Fruit fly (Drosophila melanogaster) whole organism, embryonic: ENCODE measurements around the gene CG13306.
A peak's percentile ranks its signal among the peaks of the same experiment; 100 is the strongest.

ENCODE experiments used
- Bteb2 ChIP-seq: fragments of 200-800 bp; sonication (Bioruptor generic); optimal IDR thresholded peaks from 2 replicates; lab custom pipeline; 2016; ENCODE audit warnings: missing biosample characterization, missing genetic modification characterization
- C15 ChIP-seq: fragments of 200-800 bp; sonication (Bioruptor generic); IDR thresholded peaks from 3 replicates; pipeline ENCODE4 v1.3.6; 2022; ENCODE audit warnings: missing biosample characterization, missing genetic modification characterization
- CG10431 ChIP-seq: fragments of 200-800 bp; sonication (Bioruptor generic); optimal IDR thresholded peaks from 3 replicates; lab custom pipeline; 2018; ENCODE audit warnings: missing biosample characterization, mild to moderate bottlenecking, missing genetic modification characterization
- CG10462 ChIP-seq: fragments of 200-800 bp; sonication (Bioruptor generic); optimal IDR thresholded peaks from 2 replicates; lab custom pipeline; 2016; ENCODE audit warnings: missing biosample characterization, missing genetic modification characterization
- CG11398 ChIP-seq: fragments of 200-800 bp; sonication (Bioruptor generic); optimal IDR thresholded peaks from 2 replicates; lab custom pipeline; 2016; ENCODE audit warnings: missing biosample characterization, missing genetic modification characterization
- CG1603 ChIP-seq: fragments of 200-800 bp; sonication (Bioruptor generic); optimal IDR thresholded peaks from 2 replicates; lab custom pipeline; 2019; ENCODE audit warnings: missing biosample characterization, mild to moderate bottlenecking, missing genetic modification characterization, moderate library complexity
- CG16779 ChIP-seq: fragments of 200-800 bp; sonication (Bioruptor generic); IDR thresholded peaks from 2 replicates; pipeline ENCODE4 v1.3.6; 2022; ENCODE audit warnings: missing biosample characterization, missing genetic modification characterization
- CG17359 ChIP-seq: fragments of 200-800 bp; sonication (Bioruptor generic); optimal IDR thresholded peaks from 3 replicates; lab custom pipeline; 2018; ENCODE audit warnings: missing biosample characterization, mild to moderate bottlenecking, missing genetic modification characterization, moderate library complexity
- CG18619 ChIP-seq: fragments of 200-800 bp; sonication (Bioruptor generic); optimal IDR thresholded peaks from 3 replicates; lab custom pipeline; 2017; ENCODE audit warnings: missing biosample characterization, mild to moderate bottlenecking, missing genetic modification characterization
- CG18764 ChIP-seq: fragments of 200-800 bp; sonication (Bioruptor generic); optimal IDR thresholded peaks from 3 replicates; lab custom pipeline; 2016; ENCODE audit warnings: missing biosample characterization, missing genetic modification characterization
- CG2889 ChIP-seq: fragments of 200-800 bp; sonication (Bioruptor generic); IDR thresholded peaks from 3 replicates; pipeline ENCODE4 v1.3.6; 2022; ENCODE audit warnings: missing biosample characterization, missing genetic modification characterization
- CG31224 ChIP-seq: fragments of 200-800 bp; sonication (Bioruptor generic); IDR thresholded peaks from 2 replicates; pipeline ENCODE4 v1.3.6; 2022; ENCODE audit warnings: missing biosample characterization, missing genetic modification characterization
- CG31388 ChIP-seq: fragments of 200-800 bp; sonication (Bioruptor generic); optimal IDR thresholded peaks from 2 replicates; lab custom pipeline; 2016; ENCODE audit warnings: missing biosample characterization, missing genetic modification characterization
- CG32767 ChIP-seq: fragments of 200-800 bp; sonication (Bioruptor generic); IDR thresholded peaks from 2 replicates; pipeline ENCODE4 v1.3.6; 2022; ENCODE audit warnings: missing biosample characterization, missing genetic modification characterization
- CG4282 ChIP-seq: fragments of 200-800 bp; sonication (Bioruptor generic); optimal IDR thresholded peaks from 2 replicates; lab custom pipeline; 2016; ENCODE audit warnings: missing biosample characterization, missing genetic modification characterization
- CG4617 ChIP-seq: fragments of 200-800 bp; sonication (Bioruptor generic); optimal IDR thresholded peaks from 3 replicates; lab custom pipeline; 2016; ENCODE audit warnings: missing biosample characterization, missing genetic modification characterization, borderline replicate concordance
- CG5245 ChIP-seq: fragments of 200-800 bp; sonication (Bioruptor generic); optimal IDR thresholded peaks from 3 replicates; lab custom pipeline; 2016; ENCODE audit warnings: missing biosample characterization, missing genetic modification characterization
- CG6175 ChIP-seq: fragments of 200-800 bp; sonication (Bioruptor generic); IDR thresholded peaks from 3 replicates; pipeline ENCODE4 v1.3.6; 2022; ENCODE audit warnings: missing biosample characterization, missing genetic modification characterization
- CG6765 ChIP-seq: fragments of 200-800 bp; sonication (Bioruptor generic); optimal IDR thresholded peaks from 3 replicates; lab custom pipeline; 2017; ENCODE audit warnings: missing biosample characterization, mild to moderate bottlenecking, missing genetic modification characterization
- CG6854 ChIP-seq: fragments of 200-800 bp; sonication (Bioruptor generic); optimal IDR thresholded peaks from 3 replicates; lab custom pipeline; 2017; ENCODE audit warnings: missing biosample characterization, mild to moderate bottlenecking, missing genetic modification characterization
- CG9932 ChIP-seq: fragments of 200-800 bp; sonication (Bioruptor generic); IDR thresholded peaks from 2 replicates; pipeline ENCODE4 v1.3.6; 2022; ENCODE audit warnings: missing biosample characterization, missing genetic modification characterization
- Fer3 ChIP-seq: fragments of 200-800 bp; sonication (Bioruptor generic); optimal IDR thresholded peaks from 2 replicates; lab custom pipeline; 2018; ENCODE audit warnings: missing biosample characterization, mild to moderate bottlenecking, missing genetic modification characterization, moderate library complexity
- H2.0 ChIP-seq: fragments of 200-800 bp; sonication (Bioruptor generic); IDR thresholded peaks from 2 replicates; pipeline ENCODE4 v1.3.6; 2022; ENCODE audit warnings: missing biosample characterization, missing genetic modification characterization
- HLH4C ChIP-seq: fragments of 200-800 bp; sonication (Bioruptor generic); IDR thresholded peaks from 3 replicates; pipeline ENCODE4 v1.3.6; 2022; ENCODE audit warnings: missing biosample characterization, missing genetic modification characterization; ENCODE audit not compliant: partially characterized antibody
- Hey ChIP-seq: fragments of 200-800 bp; sonication (Bioruptor generic); optimal IDR thresholded peaks from 3 replicates; lab custom pipeline; 2018; ENCODE audit warnings: missing biosample characterization, mild to moderate bottlenecking, missing genetic modification characterization
- Ssrp ChIP-seq: fragments of 200-800 bp; sonication (Bioruptor generic); optimal IDR thresholded peaks from 2 replicates; lab custom pipeline; 2018; ENCODE audit warnings: missing biosample characterization, mild to moderate bottlenecking, missing genetic modification characterization, moderate library complexity
- TFAM ChIP-seq: fragments of 200-800 bp; sonication (Bioruptor generic); optimal IDR thresholded peaks from 2 replicates; lab custom pipeline; 2017; ENCODE audit warnings: missing biosample characterization, missing genetic modification characterization, inconsistent platforms
- Trl ChIP-seq, 3 experiments: fragments of >200 bp in 2 of 3; fragments of 200-800 bp in 1 of 3; sonication (Bioruptor generic) in 1 of 3; optimal IDR thresholded peaks; 2 replicates in 1 of 3; 3 replicates in 2 of 3; lab custom pipeline; 2016 to 2017; ENCODE audit warnings: missing biosample characterization in 1 of 3, missing genetic modification characterization in 1 of 3
- bsh ChIP-seq, 2 experiments: fragments of 200-800 bp; sonication (Bioruptor generic); optimal IDR thresholded peaks; 2 replicates each; lab custom pipeline; 2017 to 2018; ENCODE audit warnings: mild to moderate bottlenecking in 2 of 2, missing biosample characterization in 2 of 2, missing genetic modification characterization in 2 of 2, moderate library complexity in 1 of 2
- cad ChIP-seq: fragments of >200 bp; optimal IDR thresholded peaks from 2 replicates; lab custom pipeline; 2017; ENCODE audit warnings: missing biosample characterization, missing genetic modification characterization
- cas ChIP-seq: fragments of 200-800 bp; sonication (Bioruptor generic); IDR thresholded peaks from 2 replicates; pipeline ENCODE4 v1.3.6; 2022; ENCODE audit warnings: missing biosample characterization, missing genetic modification characterization
- corto ChIP-seq: fragments of 200-800 bp; sonication (Bioruptor generic); optimal IDR thresholded peaks from 2 replicates; lab custom pipeline; 2016; ENCODE audit warnings: missing biosample characterization, mild to moderate bottlenecking, missing genetic modification characterization, moderate library complexity
- crp ChIP-seq, 2 experiments: fragments of 200-800 bp; sonication (Bioruptor generic); optimal IDR thresholded peaks; 2 replicates in 1 of 2; 3 replicates in 1 of 2; lab custom pipeline; 2017; ENCODE audit warnings: missing biosample characterization in 2 of 2, missing genetic modification characterization in 2 of 2, mild to moderate bottlenecking in 1 of 2, moderate library complexity in 1 of 2
- dati ChIP-seq: fragments of 200-800 bp; sonication (Bioruptor generic); IDR thresholded peaks from 2 replicates; pipeline ENCODE4 v1.3.6; 2022; ENCODE audit warnings: missing biosample characterization, missing genetic modification characterization
- dpn ChIP-seq, 2 experiments: fragments of 200-800 bp; sonication (Bioruptor generic); optimal IDR thresholded peaks; 3 replicates each; lab custom pipeline; 2016; ENCODE audit warnings: missing biosample characterization in 2 of 2, missing genetic modification characterization in 2 of 2
- fu2 ChIP-seq: fragments of 200-800 bp; sonication (Bioruptor generic); optimal IDR thresholded peaks from 2 replicates; lab custom pipeline; 2016; ENCODE audit warnings: missing biosample characterization, missing genetic modification characterization
- gcm2 ChIP-seq: fragments of 200-800 bp; sonication (Bioruptor generic); optimal IDR thresholded peaks from 2 replicates; lab custom pipeline; 2016; ENCODE audit warnings: missing biosample characterization, missing genetic modification characterization
- gem ChIP-seq: fragments of 200-800 bp; sonication (Bioruptor generic); optimal IDR thresholded peaks from 2 replicates; lab custom pipeline; 2019; ENCODE audit warnings: missing biosample characterization, mild to moderate bottlenecking, missing genetic modification characterization, moderate library complexity
- hth ChIP-seq: fragments of >200 bp; optimal IDR thresholded peaks from 2 replicates; lab custom pipeline; 2017; ENCODE audit warnings: inconsistent platforms
- insv ChIP-seq, 2 experiments: fragments of 200-800 bp; sonication (Bioruptor generic); optimal IDR thresholded peaks; 3 replicates each; lab custom pipeline; 2016 to 2018; ENCODE audit warnings: missing biosample characterization in 2 of 2, missing genetic modification characterization in 2 of 2
- maf-S ChIP-seq: fragments of 200-800 bp; sonication (Bioruptor generic); optimal IDR thresholded peaks from 2 replicates; lab custom pipeline; 2016; ENCODE audit warnings: missing biosample characterization, missing genetic modification characterization
- mld ChIP-seq: fragments of 200-800 bp; sonication (Bioruptor generic); IDR thresholded peaks from 3 replicates; pipeline ENCODE4 v1.3.6; 2022; ENCODE audit warnings: missing biosample characterization, missing genetic modification characterization; ENCODE audit not compliant: partially characterized antibody
- nmo ChIP-seq: fragments of 200-800 bp; sonication (Bioruptor generic); optimal IDR thresholded peaks from 2 replicates; lab custom pipeline; 2018; ENCODE audit warnings: missing biosample characterization, mild to moderate bottlenecking, missing genetic modification characterization, moderate library complexity
- nom ChIP-seq: fragments of 200-800 bp; sonication (Bioruptor generic); optimal IDR thresholded peaks from 2 replicates; lab custom pipeline; 2017; ENCODE audit warnings: missing biosample characterization, missing genetic modification characterization, mild to moderate bottlenecking, moderate library complexity, missing genetic modification reagents
- prd ChIP-seq, 3 experiments: fragments of >200 bp in 2 of 3; fragments of 200-800 bp in 1 of 3; sonication (Bioruptor generic) in 1 of 3; optimal IDR thresholded peaks in 2 of 3; IDR thresholded peaks in 1 of 3; 2 replicates in 2 of 3; 3 replicates in 1 of 3; pipeline versions ENCODE4 v1.3.6 to Lab custom; 2017 to 2022; ENCODE audit warnings: missing biosample characterization in 1 of 3, missing genetic modification characterization in 1 of 3
- sqz ChIP-seq: fragments of 200-800 bp; sonication (Bioruptor generic); optimal IDR thresholded peaks from 3 replicates; lab custom pipeline; 2018; ENCODE audit warnings: missing biosample characterization, mild to moderate bottlenecking, missing genetic modification characterization
- twi ChIP-seq: fragments of 200-800 bp; optimal IDR thresholded peaks from 2 replicates; lab custom pipeline; 2019; ENCODE audit warnings: missing biosample characterization, mild to moderate bottlenecking, missing genetic modification characterization, moderate library complexity
- unc-4 ChIP-seq: fragments of 200-800 bp; sonication (Bioruptor generic); IDR thresholded peaks from 2 replicates; pipeline ENCODE4 v1.3.6; 2022; ENCODE audit warnings: missing biosample characterization, missing genetic modification characterization; ENCODE audit not compliant: partially characterized antibody
- z ChIP-seq: fragments of 200-800 bp; sonication (Bioruptor generic); IDR thresholded peaks from 3 replicates; pipeline ENCODE4 v1.3.6; 2022; ENCODE audit warnings: missing biosample characterization, missing genetic modification characterization

Gene CG13306

dm6 chr3L:8719990-8720559 lies 29.5 kb downstream of the CG13306 start, which contains the start of gene SrpRbeta:
Gene SrpRbeta (minus strand): TSS chr3L:8720225.
- TF ChIP-seq maf-S (GFP tag; lab: Kevin White, UChicago) (no peak), Bteb2 (GFP tag; lab: Kevin White, UChicago) (peak; percentile 43), Ssrp (no peak), HLH4C (GFP tag; lab: Robert Waterston, UW) (0 out of 3 replicates have a peak, but pooled peaks have one; percentile 47), CG10431 (GFP tag; lab: Kevin White, UChicago) (no peak), crp (GFP tag; optimal IDR thresholded peaks at IDR 0.05; lab: Kevin White, UChicago) (peak in 1 of 2 experiments; percentile 29), CG9932 (GFP tag; lab: Robert Waterston, UW) (peak; percentile 33; the same call in 1 of the 2 replicates), insv (GFP tag; optimal IDR thresholded peaks at IDR 0.05; lab: Kevin White, UChicago) (no peak), CG16779 (GFP tag; lab: Robert Waterston, UW) (0 out of 2 replicates have a peak, but pooled peaks have one; percentile 27), CG18764 (GFP tag; lab: Kevin White, UChicago) (no peak), nom (GFP tag; lab: Kevin White, UChicago) (peak; percentile 40), CG18619 (GFP tag; lab: Kevin White, UChicago) (no peak), CG6175 (GFP tag; lab: Robert Waterston, UW) (no peak), sqz (GFP tag; lab: Kevin White, UChicago) (no peak), z (GFP tag; lab: Robert Waterston, UW) (no peak), CG32767 (GFP tag; lab: Robert Waterston, UW) (no peak), C15 (GFP tag; lab: Robert Waterston, UW) (no peak), Trl (optimal IDR thresholded peaks at IDR 0.05; lab: Kevin White, UChicago) (no peak), Trl (GFP tag; optimal IDR thresholded peaks at IDR 0.05; lab: Kevin White, UChicago) (peak; percentile 45), dpn (GFP tag; optimal IDR thresholded peaks at IDR 0.05; lab: Kevin White, UChicago) (peak; percentile 31 to 56), CG2889 (GFP tag; lab: Robert Waterston, UW) (no peak), fu2 (GFP tag; lab: Kevin White, UChicago) (peak; percentile 43), CG6765 (GFP tag; lab: Kevin White, UChicago) (no peak), cas (GFP tag; lab: Robert Waterston, UW) (no peak), corto (GFP tag; lab: Kevin White, UChicago) (no peak), H2.0 (GFP tag; lab: Robert Waterston, UW) (peak; percentile 13; the same call in 1 of the 2 replicates), mld (GFP tag; lab: Robert Waterston, UW) (no peak), bsh (GFP tag; optimal IDR thresholded peaks at IDR 0.05; lab: Kevin White, UChicago) (no peak), dati (no peak), Hey (tag; lab: Kevin White, UChicago) (no peak), cad (GFP tag; lab: Kevin White, UChicago) (no peak), CG1603 (tag; lab: Kevin White, UChicago) (peak; percentile 40), prd (optimal IDR thresholded peaks at IDR 0.05; lab: Kevin White, UChicago) (no peak), prd (GFP tag; IDR thresholded peaks at IDR 0.05; lab: Robert Waterston, UW) (no peak), Fer3 (tag; lab: Kevin White, UChicago) (no peak), CG17359 (no peak), unc-4 (no peak), CG10462 (GFP tag; lab: Kevin White, UChicago) (no peak), gem (tag; lab: Kevin White, UChicago) (no peak), nmo (GFP tag; lab: Kevin White, UChicago) (no peak), CG4617 (peak; percentile 22), gcm2 (GFP tag; lab: Kevin White, UChicago) (no peak), CG6854 (GFP tag; lab: Kevin White, UChicago) (no peak), hth (lab: Kevin White, UChicago) (no peak), CG31224 (GFP tag; lab: Robert Waterston, UW) (no peak), CG4282 (no peak), CG11398 (no peak), TFAM (GFP tag; lab: Kevin White, UChicago) (no peak), twi (no peak), CG5245 (no peak), CG31388 (GFP tag; lab: Kevin White, UChicago) (no peak)
